Fruit fly (Drosophila melanogaster) whole organism, embryonic: ENCODE results near the gene CG46439.

ENCODE experiments used
- Abd-B ChIP-seq: fragments of 200-800 bp; sonication (Bioruptor generic); optimal IDR thresholded peaks from 2 replicates; lab custom pipeline; 2018; ENCODE audit warnings: missing biosample characterization, mild to moderate bottlenecking, missing genetic modification characterization, moderate library complexity
- Ada2b ChIP-seq: fragments of 200-800 bp; sonication (Bioruptor generic); IDR thresholded peaks from 2 replicates; pipeline ENCODE4 v1.3.6; 2022; ENCODE audit warnings: missing biosample characterization, missing genetic modification characterization
- B-H2 ChIP-seq: fragments of 200-800 bp; sonication (Bioruptor generic); optimal IDR thresholded peaks from 2 replicates; lab custom pipeline; 2018; ENCODE audit warnings: missing biosample characterization, mild to moderate bottlenecking, missing genetic modification characterization
- CG10209 ChIP-seq: fragments of 200-800 bp; sonication (Bioruptor generic); optimal IDR thresholded peaks from 3 replicates; lab custom pipeline; 2017; ENCODE audit warnings: missing biosample characterization, mild to moderate bottlenecking, missing genetic modification characterization, missing genetic modification reagents
- CG10462 ChIP-seq: fragments of 200-800 bp; sonication (Bioruptor generic); optimal IDR thresholded peaks from 2 replicates; lab custom pipeline; 2016; ENCODE audit warnings: missing biosample characterization, missing genetic modification characterization
- CG1233 ChIP-seq: fragments of 200-800 bp; sonication (Bioruptor generic); optimal IDR thresholded peaks from 4 replicates; lab custom pipeline; 2018; ENCODE audit warnings: missing biosample characterization, mild to moderate bottlenecking, missing genetic modification characterization
- CG1603 ChIP-seq: fragments of 200-800 bp; sonication (Bioruptor generic); optimal IDR thresholded peaks from 2 replicates; lab custom pipeline; 2019; ENCODE audit warnings: missing biosample characterization, mild to moderate bottlenecking, missing genetic modification characterization, moderate library complexity
- CG18262 ChIP-seq: fragments of 200-800 bp; optimal IDR thresholded peaks from 3 replicates; lab custom pipeline; 2019; ENCODE audit warnings: missing biosample characterization, mild to moderate bottlenecking, missing genetic modification characterization, moderate library complexity
- CG2712 ChIP-seq: fragments of 200-800 bp; optimal IDR thresholded peaks from 3 replicates; lab custom pipeline; 2019; ENCODE audit warnings: missing biosample characterization, mild to moderate bottlenecking, missing genetic modification characterization, moderate library complexity
- CG2889 ChIP-seq: fragments of 200-800 bp; sonication (Bioruptor generic); IDR thresholded peaks from 3 replicates; pipeline ENCODE4 v1.3.6; 2022; ENCODE audit warnings: missing biosample characterization, missing genetic modification characterization
- CG33557 ChIP-seq: fragments of 200-800 bp; sonication (Bioruptor generic); optimal IDR thresholded peaks from 2 replicates; lab custom pipeline; 2019; ENCODE audit warnings: missing biosample characterization, mild to moderate bottlenecking, missing genetic modification characterization, moderate library complexity
- CG5180 ChIP-seq: fragments of 200-800 bp; sonication (Bioruptor generic); optimal IDR thresholded peaks from 3 replicates; lab custom pipeline; 2017; ENCODE audit warnings: missing biosample characterization, missing genetic modification characterization, mild to moderate bottlenecking, moderate library complexity, missing genetic modification reagents
- CG6854 ChIP-seq: fragments of 200-800 bp; sonication (Bioruptor generic); optimal IDR thresholded peaks from 3 replicates; lab custom pipeline; 2017; ENCODE audit warnings: missing biosample characterization, mild to moderate bottlenecking, missing genetic modification characterization
- CG7271 ChIP-seq: fragments of 200-800 bp; sonication (Bioruptor generic); optimal IDR thresholded peaks from 2 replicates; lab custom pipeline; 2018; ENCODE audit warnings: missing biosample characterization, mild to moderate bottlenecking, missing genetic modification characterization, moderate library complexity
- CG7928 ChIP-seq: fragments of 200-800 bp; sonication (Bioruptor generic); optimal IDR thresholded peaks from 2 replicates; lab custom pipeline; 2017; ENCODE audit warnings: missing biosample characterization, mild to moderate bottlenecking, missing genetic modification characterization
- CG8388 ChIP-seq: fragments of 200-800 bp; sonication (Bioruptor generic); optimal IDR thresholded peaks from 2 replicates; lab custom pipeline; 2019; ENCODE audit warnings: missing biosample characterization, mild to moderate bottlenecking, missing genetic modification characterization, moderate library complexity
- CG8478 ChIP-seq: fragments of >200 bp; optimal IDR thresholded peaks from 2 replicates; lab custom pipeline; 2018
- CoRest ChIP-seq: fragments of 200-800 bp; sonication (Bioruptor generic); optimal IDR thresholded peaks from 3 replicates; lab custom pipeline; 2018; ENCODE audit warnings: missing biosample characterization, mild to moderate bottlenecking, missing genetic modification characterization, moderate library complexity
- Dad ChIP-seq: fragments of 200-800 bp; sonication (Bioruptor generic); optimal IDR thresholded peaks from 3 replicates; lab custom pipeline; 2016; ENCODE audit warnings: missing biosample characterization, missing genetic modification characterization
- HLH4C ChIP-seq: fragments of 200-800 bp; sonication (Bioruptor generic); IDR thresholded peaks from 3 replicates; pipeline ENCODE4 v1.3.6; 2022; ENCODE audit warnings: missing biosample characterization, missing genetic modification characterization; ENCODE audit not compliant: partially characterized antibody
- HmgD ChIP-seq: fragments of 200-800 bp; sonication (Bioruptor generic); optimal IDR thresholded peaks from 3 replicates; lab custom pipeline; 2016; ENCODE audit warnings: missing biosample characterization, missing genetic modification characterization
- Lhr ChIP-seq: fragments of 200-800 bp; sonication (Bioruptor generic); optimal IDR thresholded peaks from 3 replicates; lab custom pipeline; 2017; ENCODE audit warnings: mild to moderate bottlenecking, missing biosample characterization, missing genetic modification reagents, missing genetic modification characterization
- MTF-1 ChIP-seq: fragments of 200-800 bp; sonication (Bioruptor generic); optimal IDR thresholded peaks from 2 replicates; lab custom pipeline; 2018; ENCODE audit warnings: missing biosample characterization, mild to moderate bottlenecking, missing genetic modification characterization, borderline replicate concordance
- Max ChIP-seq: fragments of 200-800 bp; sonication (Bioruptor generic); optimal IDR thresholded peaks from 2 replicates; lab custom pipeline; 2016; ENCODE audit warnings: missing biosample characterization, mild to moderate bottlenecking, missing genetic modification characterization
- NC2β ChIP-seq: fragments of 200-800 bp; sonication (Bioruptor generic); optimal IDR thresholded peaks from 2 replicates; lab custom pipeline; 2016; ENCODE audit warnings: missing biosample characterization, missing genetic modification characterization
- Neu2 ChIP-seq: fragments of 200-800 bp; sonication (Bioruptor generic); optimal IDR thresholded peaks from 3 replicates; lab custom pipeline; 2016; ENCODE audit warnings: missing biosample characterization, missing genetic modification characterization, borderline replicate concordance
- Poxn ChIP-seq: fragments of 200-800 bp; sonication (Bioruptor generic); IDR thresholded peaks from 2 replicates; pipeline ENCODE4 v1.3.6; 2022; ENCODE audit warnings: missing biosample characterization, missing genetic modification characterization
- ac ChIP-seq: fragments of 200-800 bp; sonication (Bioruptor generic); optimal IDR thresholded peaks from 3 replicates; lab custom pipeline; 2017; ENCODE audit warnings: missing biosample characterization, mild to moderate bottlenecking, missing genetic modification characterization
- al ChIP-seq: fragments of 200-800 bp; sonication (Bioruptor generic); IDR thresholded peaks from 2 replicates; pipeline ENCODE4 v1.3.6; 2022; ENCODE audit warnings: missing biosample characterization, missing genetic modification characterization
- bigmax ChIP-seq: fragments of 200-800 bp; sonication (Bioruptor generic); optimal IDR thresholded peaks from 2 replicates; lab custom pipeline; 2018; ENCODE audit warnings: missing biosample characterization, mild to moderate bottlenecking, missing genetic modification characterization
- ci ChIP-seq: fragments of 200-800 bp; sonication (Bioruptor generic); IDR thresholded peaks from 3 replicates; pipeline ENCODE4 v1.3.6; 2022; ENCODE audit warnings: missing biosample characterization, missing genetic modification characterization
- corto ChIP-seq: fragments of 200-800 bp; sonication (Bioruptor generic); optimal IDR thresholded peaks from 2 replicates; lab custom pipeline; 2016; ENCODE audit warnings: missing biosample characterization, mild to moderate bottlenecking, missing genetic modification characterization, moderate library complexity
- crc ChIP-seq: fragments of 200-800 bp; sonication (Bioruptor generic); optimal IDR thresholded peaks from 2 replicates; lab custom pipeline; 2016; ENCODE audit warnings: missing biosample characterization, missing genetic modification characterization
- ewg ChIP-seq: fragments of 200-800 bp; sonication (Bioruptor generic); optimal IDR thresholded peaks from 3 replicates; lab custom pipeline; 2017; ENCODE audit warnings: mild to moderate bottlenecking, missing biosample characterization, missing genetic modification reagents, missing genetic modification characterization
- ftz-f1 ChIP-seq: fragments of 200-800 bp; sonication (Bioruptor generic); optimal IDR thresholded peaks from 2 replicates; lab custom pipeline; 2016; ENCODE audit warnings: missing biosample characterization, missing genetic modification characterization
- gfzf ChIP-seq: fragments of 200-800 bp; sonication (Bioruptor generic); optimal IDR thresholded peaks from 2 replicates; lab custom pipeline; 2016; ENCODE audit warnings: missing biosample characterization, mild to moderate bottlenecking, missing genetic modification characterization, moderate library complexity
- h ChIP-seq: fragments of >200 bp; optimal IDR thresholded peaks from 2 replicates; lab custom pipeline; 2017
- inv ChIP-seq: fragments of 200-800 bp; sonication (Bioruptor generic); IDR thresholded peaks from 2 replicates; pipeline ENCODE4 v1.3.6; 2022; ENCODE audit warnings: missing biosample characterization, missing genetic modification characterization; ENCODE audit not compliant: partially characterized antibody
- jumu ChIP-seq: fragments of 200-800 bp; sonication (Bioruptor generic); optimal IDR thresholded peaks from 3 replicates; lab custom pipeline; 2016; ENCODE audit warnings: missing biosample characterization, missing genetic modification characterization
- mirr ChIP-seq: fragments of 200-800 bp; sonication (Bioruptor generic); optimal IDR thresholded peaks from 3 replicates; lab custom pipeline; 2018; ENCODE audit warnings: missing biosample characterization, mild to moderate bottlenecking, missing genetic modification characterization
- org-1 ChIP-seq: fragments of 200-800 bp; sonication (Bioruptor generic); optimal IDR thresholded peaks from 2 replicates; lab custom pipeline; 2017; ENCODE audit warnings: missing biosample characterization, missing genetic modification characterization
- otp ChIP-seq: fragments of 200-800 bp; sonication (Bioruptor generic); IDR thresholded peaks from 3 replicates; pipeline ENCODE4, ENCODE4 v1.3.6; 2022; ENCODE audit warnings: missing biosample characterization, missing genetic modification characterization
- rib ChIP-seq: fragments of 200-800 bp; sonication (Bioruptor generic); IDR thresholded peaks from 2 replicates; pipeline ENCODE4 v1.3.6; 2022; ENCODE audit warnings: missing biosample characterization, missing genetic modification characterization
- sens ChIP-seq: fragments of 200-800 bp; sonication (Bioruptor generic); peaks from one replicate; lab custom pipeline; 2016; ENCODE audit warnings: missing biosample characterization, missing genetic modification characterization
- shn ChIP-seq: fragments of 200-800 bp; sonication (Bioruptor generic); optimal IDR thresholded peaks from 3 replicates; lab custom pipeline; 2016; ENCODE audit warnings: missing biosample characterization, missing genetic modification characterization
- sisA ChIP-seq: fragments of 200-800 bp; sonication (Bioruptor generic); IDR thresholded peaks from 2 replicates; pipeline ENCODE4 v1.3.6; 2022; ENCODE audit warnings: missing biosample characterization, missing genetic modification characterization
- slp2 ChIP-seq: fragments of 200-800 bp; sonication (Bioruptor generic); optimal IDR thresholded peaks from 2 replicates; lab custom pipeline; 2016; ENCODE audit warnings: missing biosample characterization, missing genetic modification characterization
- sob ChIP-seq: fragments of 200-800 bp; sonication (Bioruptor generic); IDR thresholded peaks from 2 replicates; pipeline ENCODE4 v1.3.6; 2022; ENCODE audit warnings: missing biosample characterization, missing genetic modification characterization
- sqz ChIP-seq: fragments of 200-800 bp; sonication (Bioruptor generic); optimal IDR thresholded peaks from 3 replicates; lab custom pipeline; 2018; ENCODE audit warnings: missing biosample characterization, mild to moderate bottlenecking, missing genetic modification characterization
- tll ChIP-seq, 2 experiments: fragments of 200-800 bp in 1 of 2; fragments of >200 bp in 1 of 2; sonication (Bioruptor generic) in 1 of 2; optimal IDR thresholded peaks; 2 replicates each; lab custom pipeline; 2017 to 2019; ENCODE audit warnings: missing biosample characterization in 2 of 2, missing genetic modification characterization in 2 of 2, mild to moderate bottlenecking in 1 of 2, moderate library complexity in 1 of 2
- yki ChIP-seq: fragments of >200 bp; optimal IDR thresholded peaks from 3 replicates; lab custom pipeline; 2018
- zfh2 ChIP-seq: fragments of 200-800 bp; sonication (Bioruptor generic); optimal IDR thresholded peaks from 2 replicates; lab custom pipeline; 2016; ENCODE audit warnings: missing biosample characterization, missing genetic modification characterization

The CG46439 gene

dm6 chr3L:11119901-11120418 lies 23.9 kb upstream of the CG46439 start (continued):
- TF ChIP-seq NC2β (GFP tag; lab: Kevin White, UChicago) (no peak), CG7928 (no peak), B-H2 (GFP tag; lab: Kevin White, UChicago) (peak; percentile 54), corto (peak; percentile 63), CG1603 (tag; lab: Kevin White, UChicago) (peak; percentile 41), tll (GFP tag; optimal IDR thresholded peaks at IDR 0.05; lab: Kevin White, UChicago) (peak in 1 of 2 experiments; percentile 44), yki (lab: Kevin White, UChicago) (no peak), slp2 (GFP tag; lab: Kevin White, UChicago) (no peak), sisA (GFP tag; lab: Robert Waterston, UW) (no peak), inv (no peak), CG7271 (tag; lab: Kevin White, UChicago) (peak; percentile 33), shn (GFP tag; lab: Kevin White, UChicago) (no peak), Lhr (no peak), ewg (GFP tag; lab: Kevin White, UChicago) (peak; percentile 64), bigmax (GFP tag; lab: Kevin White, UChicago) (no peak), CG5180 (peak; percentile 31), Abd-B (GFP tag; lab: Kevin White, UChicago) (no peak), zfh2 (GFP tag; lab: Kevin White, UChicago) (no peak), rib (GFP tag; lab: Robert Waterston, UW) (peak; percentile 63), CG18262 (tag; lab: Kevin White, UChicago) (no peak), CG10209 (peak; percentile 30), CG1233 (peak; percentile 57), CG33557 (GFP tag; lab: Kevin White, UChicago) (no peak), Max (GFP tag; lab: Kevin White, UChicago) (no peak), CoRest (tag; lab: Kevin White, UChicago) (no peak), mirr (GFP tag; lab: Kevin White, UChicago) (peak; percentile 91), al (GFP tag; lab: Robert Waterston, UW) (no peak), otp (GFP tag; lab: Robert Waterston, UW) (no peak), Ada2b (GFP tag; lab: Robert Waterston, UW) (no peak), crc (GFP tag; lab: Kevin White, UChicago) (no peak), org-1 (GFP tag; lab: Kevin White, UChicago) (peak; percentile 66), Neu2 (GFP tag; lab: Kevin White, UChicago) (no peak), HLH4C (GFP tag; lab: Robert Waterston, UW) (no peak), sens (GFP tag; lab: Kevin White, UChicago) (no peak), gfzf (GFP tag; lab: Kevin White, UChicago) (no peak), CG2889 (GFP tag; lab: Robert Waterston, UW) (no peak), CG2712 (tag; lab: Kevin White, UChicago) (no peak), jumu (peak; percentile 14), Poxn (GFP tag; lab: Robert Waterston, UW) (no peak), sqz (GFP tag; lab: Kevin White, UChicago) (no peak), CG8388 (no peak), CG6854 (GFP tag; lab: Kevin White, UChicago) (peak; percentile 47), Dad (GFP tag; lab: Kevin White, UChicago) (no peak), ftz-f1 (GFP tag; lab: Kevin White, UChicago) (no peak), CG10462 (no peak), CG8478 (lab: Kevin White, UChicago) (peak; percentile 88), ac (GFP tag; lab: Kevin White, UChicago) (peak; percentile 49), sob (GFP tag; lab: Robert Waterston, UW) (peak; percentile 48), ci (GFP tag; lab: Robert Waterston, UW) (no peak; the same call in 2 of the 3 replicates), h (no peak), MTF-1 (GFP tag; lab: Kevin White, UChicago) (peak; percentile 46), HmgD (GFP tag; lab: Kevin White, UChicago) (no peak)
